Worm (Caenorhabditis elegans) whole organism, L4 larva: ENCODE data around the gene vps-2.

Source experiments
- F10B5.3 ChIP-seq: sonication (generic microtip); optimal IDR thresholded peaks from 2 replicates; lab custom pipeline; 2016; ENCODE audit warnings: mild to moderate bottlenecking, missing genetic modification characterization, missing compliant biosample characterization
- F26F4.8 ChIP-seq: fragments of 200-800 bp; sonication (Bioruptor generic); conservative IDR thresholded peaks from 2 replicates; pipeline ENCODE4 v1.3.6; 2022; ENCODE audit warnings: missing genetic modification characterization, missing compliant biosample characterization
- F37D6.2 ChIP-seq: sonication (generic microtip); optimal IDR thresholded peaks from 2 replicates; lab custom pipeline; 2016; ENCODE audit warnings: mild to moderate bottlenecking, missing genetic modification characterization, missing compliant biosample characterization
- Y75B8A.6 ChIP-seq: fragments of 200-800 bp; sonication (Bioruptor generic); IDR thresholded peaks from 2 replicates; pipeline ENCODE4 v1.3.6; 2022; ENCODE audit warnings: missing genetic modification reagents, missing genetic modification characterization, missing compliant biosample characterization
- ZK337.2 ChIP-seq: fragments of 200-800 bp; sonication (Bioruptor generic); IDR thresholded peaks from 2 replicates; pipeline ENCODE4 v1.3.6; 2022; ENCODE audit warnings: missing genetic modification reagents, missing genetic modification characterization, missing compliant biosample characterization
- aha-1 ChIP-seq: fragments of 150-350 bp; peaks from one replicate; lab custom pipeline; 2014; ENCODE audit warnings: missing biosample characterization, missing genetic modification characterization
- aly-2 ChIP-seq: sonication (generic microtip); optimal IDR thresholded peaks from 2 replicates; lab custom pipeline; 2018; ENCODE audit warnings: missing biosample characterization, missing genetic modification characterization
- ama-1 ChIP-seq: fragments of 150-350 bp; optimal IDR thresholded peaks from 2 replicates; lab custom pipeline; 2014; ENCODE audit warnings: inconsistent platforms, mixed read lengths
- ceh-20 ChIP-seq: fragments of 200-800 bp; sonication (Bioruptor generic); IDR thresholded peaks from 2 replicates; pipeline ENCODE4 v1.3.6; 2022; ENCODE audit warnings: missing genetic modification reagents, missing genetic modification characterization, missing compliant biosample characterization
- ceh-62 ChIP-seq: sonication (generic microtip); optimal IDR thresholded peaks from 2 replicates; lab custom pipeline; 2017; ENCODE audit warnings: missing biosample characterization, missing genetic modification characterization
- dmd-6 ChIP-seq: fragments of 200-800 bp; sonication (Bioruptor generic); IDR thresholded peaks from 2 replicates; pipeline ENCODE4 v1.3.6; 2022; ENCODE audit warnings: missing genetic modification reagents, missing genetic modification characterization, missing compliant biosample characterization
- dmd-9 ChIP-seq: fragments of 200-800 bp; sonication (Bioruptor generic); IDR thresholded peaks from 2 replicates; pipeline ENCODE4 v1.3.6; 2022; ENCODE audit warnings: missing genetic modification reagents, missing genetic modification characterization, missing compliant biosample characterization
- dve-1 ChIP-seq: sonication (generic microtip); optimal IDR thresholded peaks from 2 replicates; lab custom pipeline; 2017; ENCODE audit warnings: antibody characterized with exemption, mild to moderate bottlenecking, missing genetic modification characterization, missing compliant biosample characterization; ENCODE audit not compliant: insufficient read depth
- hlh-11 ChIP-seq: fragments of 200-800 bp; sonication (Bioruptor generic); optimal IDR thresholded peaks from 2 replicates; lab custom pipeline; 2018; ENCODE audit warnings: mild to moderate bottlenecking, missing genetic modification characterization, missing compliant biosample characterization
- hlh-30 ChIP-seq: sonication (generic microtip); optimal IDR thresholded peaks from 2 replicates; lab custom pipeline; 2017; ENCODE audit warnings: antibody characterized with exemption, mild to moderate bottlenecking, missing genetic modification characterization, missing compliant biosample characterization; ENCODE audit not compliant: insufficient read depth
- hmg-1.1 ChIP-seq: fragments of 200-800 bp; sonication (Bioruptor generic); IDR thresholded peaks from 2 replicates; pipeline ENCODE4 v1.3.6; 2022; ENCODE audit warnings: missing genetic modification reagents, missing genetic modification characterization, missing compliant biosample characterization
- lim-7 ChIP-seq: fragments of 200-800 bp; sonication (Bioruptor generic); IDR thresholded peaks from 2 replicates; pipeline ENCODE4 v1.3.6; 2022; ENCODE audit warnings: missing genetic modification characterization, missing compliant biosample characterization
- lin-1 ChIP-seq: fragments of 200-800 bp; sonication (Bioruptor generic); IDR thresholded peaks from 2 replicates; pipeline ENCODE4 v1.3.6; 2022; ENCODE audit warnings: missing genetic modification reagents, missing genetic modification characterization, missing compliant biosample characterization
- lin-38 ChIP-seq: fragments of 200-800 bp; sonication (Bioruptor generic); IDR thresholded peaks from 2 replicates; pipeline ENCODE4 v1.3.6; 2022; ENCODE audit warnings: missing genetic modification reagents, missing genetic modification characterization, missing compliant biosample characterization
- lir-3 ChIP-seq: sonication (generic microtip); optimal IDR thresholded peaks from 2 replicates; lab custom pipeline; 2016; ENCODE audit warnings: mild to moderate bottlenecking, missing genetic modification characterization, missing compliant biosample characterization
- lsy-2 ChIP-seq, 2 experiments: fragments of 150-350 bp in 1 of 2; sonication (generic microtip) in 1 of 2; optimal IDR thresholded peaks; 2 replicates each; lab custom pipeline; 2014 to 2017; ENCODE audit warnings: missing biosample characterization in 2 of 2, missing genetic modification characterization in 2 of 2
- madf-5 ChIP-seq, 2 experiments: fragments of 200-800 bp; sonication (Bioruptor generic); IDR thresholded peaks; 2 replicates each; pipeline ENCODE4 v1.3.6; 2022; ENCODE audit warnings: missing compliant biosample characterization in 2 of 2, missing genetic modification characterization in 2 of 2
- mep-1 ChIP-seq: fragments of 150-350 bp; sonication (generic microtip); optimal IDR thresholded peaks from 3 replicates; lab custom pipeline; 2014; ENCODE audit warnings: missing biosample characterization, missing genetic modification characterization
- nhr-102 ChIP-seq: sonication (generic microtip); optimal IDR thresholded peaks from 2 replicates; lab custom pipeline; 2016; ENCODE audit warnings: mild to moderate bottlenecking, missing genetic modification characterization, moderate library complexity, missing compliant biosample characterization
- nhr-28 ChIP-seq: fragments of 150-350 bp; optimal IDR thresholded peaks from 2 replicates; lab custom pipeline; 2014; ENCODE audit warnings: missing biosample characterization, missing genetic modification characterization
- pqm-1 ChIP-seq: sonication (generic microtip); optimal IDR thresholded peaks from 2 replicates; lab custom pipeline; 2017; ENCODE audit warnings: missing biosample characterization, missing genetic modification characterization
- rbr-2 ChIP-seq: sonication (generic microtip); optimal IDR thresholded peaks from 2 replicates; lab custom pipeline; 2016; ENCODE audit warnings: missing genotype, missing genetic modification characterization, missing compliant biosample characterization
- sdz-12 ChIP-seq: fragments of 200-800 bp; sonication (Bioruptor generic); optimal IDR thresholded peaks from 2 replicates; lab custom pipeline; 2018; ENCODE audit warnings: mild to moderate bottlenecking, missing genetic modification characterization, missing compliant biosample characterization
- set-16 ChIP-seq: fragments of 200-800 bp; sonication (Bioruptor generic); IDR thresholded peaks from 2 replicates; pipeline ENCODE4 v1.3.6; 2022; ENCODE audit warnings: missing genetic modification reagents, missing genetic modification characterization, missing compliant biosample characterization
- snpc-1.2 ChIP-seq: fragments of 200-800 bp; sonication (Bioruptor generic); IDR thresholded peaks from 2 replicates; pipeline ENCODE4 v1.3.6; 2022; ENCODE audit warnings: missing genetic modification reagents, missing genetic modification characterization, missing compliant biosample characterization
- snpc-4 ChIP-seq: fragments of 150-350 bp; optimal IDR thresholded peaks from 2 replicates; lab custom pipeline; 2014; ENCODE audit warnings: missing biosample characterization, missing genetic modification characterization
- tag-97 ChIP-seq: fragments of 200-800 bp; sonication (Bioruptor generic); IDR thresholded peaks from 2 replicates; pipeline ENCODE4 v1.3.6; 2022; ENCODE audit warnings: missing genetic modification characterization, missing compliant biosample characterization
- tra-1 ChIP-seq: fragments of 200-800 bp; sonication (Bioruptor generic); IDR thresholded peaks from 2 replicates; pipeline ENCODE4 v1.3.6; 2022; ENCODE audit warnings: missing genetic modification reagents, missing genetic modification characterization, missing compliant biosample characterization
- zag-1 ChIP-seq: fragments of 150-350 bp; optimal IDR thresholded peaks from 2 replicates; lab custom pipeline; 2014; ENCODE audit warnings: missing biosample characterization, missing genetic modification characterization

vps-2 gene

ce11 chrII:12778374-12778773 lies 10.4 kb upstream of the vps-2 start (continued):
- TF ChIP-seq ZK337.2, result peak; percentile 69; the same call in 1 of the 2 replicates
- TF ChIP-seq rbr-2, result peak; percentile 45
- TF ChIP-seq hlh-11 (tag; lab: Kevin White, UChicago), result peak; percentile 11
- peak; percentile 71 for TF ChIP-seq mep-1
- peak; percentile 81 for TF ChIP-seq snpc-4
- TF ChIP-seq tra-1 (GFP tag; lab: Robert Waterston, UW), result peak; percentile 10; the same call in 1 of the 2 replicates
- peak; percentile 69; the same call in 1 of the 2 replicates for TF ChIP-seq dmd-9 (GFP tag; lab: Robert Waterston, UW)
- TF ChIP-seq hlh-30 (tag; lab: Kevin White, UChicago), result peak; percentile 20
- TF ChIP-seq snpc-1.2 (GFP tag; lab: Robert Waterston, UW), result peak; percentile 83
- TF ChIP-seq F37D6.2 (tag; lab: Kevin White, UChicago), result peak; percentile 43
- TF ChIP-seq lsy-2 (tag; optimal IDR thresholded peaks at IDR 0.05; lab: Kevin White, UChicago), result peak in 1 of 2 experiments; percentile 31
- TF ChIP-seq dmd-6, result peak; percentile 49; the same call in 1 of the 2 replicates
- TF ChIP-seq hmg-1.1 (GFP tag; lab: Robert Waterston, UW), result peak; percentile 63

- TF ChIP-seq nhr-102 (no peak), aha-1 (tag; lab: Kevin White, UChicago) (peak; percentile 60)
Observed at ce11 chrII:12776379-12776778, 8.4 kb upstream of the vps-2 start, which contains the start of gene Y46G5A.34. Gene Y46G5A.34, plus strand, starts transcription at chrII:12776679.

ce11 chrII:12774402-12774801 lies 6.4 kb upstream of the vps-2 start, which contains the start of gene Y46G5A.14:
Gene Y46G5A.14, plus strand, starts transcription at chrII:12774702.
- TF ChIP-seq hlh-30 (tag; lab: Kevin White, UChicago), result no peak
- no peak for TF ChIP-seq lim-7 (GFP tag; lab: Robert Waterston, UW)
- no peak for TF ChIP-seq zag-1 (tag; lab: Kevin White, UChicago)
- TF ChIP-seq F26F4.8, result no peak
- TF ChIP-seq nhr-28 (tag; lab: Kevin White, UChicago), result no peak
- TF ChIP-seq tag-97, result no peak
- no peak for TF ChIP-seq pqm-1
- TF ChIP-seq ceh-62 (tag; lab: Kevin White, UChicago), result no peak
- TF ChIP-seq Y75B8A.6 (GFP tag; lab: Robert Waterston, UW), result no peak
- no peak for TF ChIP-seq dmd-9 (GFP tag; lab: Robert Waterston, UW)
- no peak for TF ChIP-seq lin-1
- no peak for TF ChIP-seq ceh-20
- no peak for TF ChIP-seq lin-38 (GFP tag; lab: Robert Waterston, UW)
- no peak for TF ChIP-seq dve-1 (tag; lab: Kevin White, UChicago)
- no peak for TF ChIP-seq mep-1
- TF ChIP-seq F10B5.3 (tag; lab: Kevin White, UChicago), result no peak
- TF ChIP-seq aly-2 (tag; lab: Kevin White, UChicago), result no peak
- TF ChIP-seq madf-5 (GFP tag; IDR thresholded peaks at IDR 0.05; lab: Robert Waterston, UW), result no peak
- TF ChIP-seq ama-1 (lab: Kevin White, UChicago), result no peak
- TF ChIP-seq, all 104 proteins: peak for 0

DNA sequence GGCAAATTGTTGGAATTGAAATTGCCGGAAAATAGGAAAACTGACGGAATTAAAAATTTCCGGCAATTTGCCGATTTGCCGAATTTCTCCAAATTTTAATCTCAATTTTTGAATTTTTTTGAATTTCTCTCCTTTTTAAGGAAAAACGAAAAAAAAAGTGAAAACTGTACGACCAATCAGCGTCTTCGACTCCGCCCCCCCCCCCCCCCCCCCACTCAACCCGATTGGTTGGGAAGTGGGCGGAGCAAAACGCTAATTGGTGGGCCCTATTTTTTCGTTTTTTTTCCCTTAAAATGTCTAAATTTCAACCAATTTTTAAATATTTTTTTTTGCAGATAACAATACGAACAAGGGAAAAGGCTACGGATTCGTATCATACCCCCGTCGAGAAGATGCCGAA lies 1.9 kb upstream of the vps-2 start:
- TF ChIP-seq set-16 (GFP tag; lab: Robert Waterston, UW) (peak; percentile 73), sdz-12 (GFP tag; lab: Kevin White, UChicago) (no peak)
- TF ChIP-seq, all 104 proteins: peak for 1

- TF ChIP-seq set-16 (GFP tag; lab: Robert Waterston, UW) (peak; percentile 86), lir-3 (tag; lab: Kevin White, UChicago) (no peak)
Observed at ce11 chrII:12767258-12767824, 676 bp downstream of the vps-2 start.
